Worm (Caenorhabditis elegans): ENCODE results near the gene ugt-4.

DNA sequence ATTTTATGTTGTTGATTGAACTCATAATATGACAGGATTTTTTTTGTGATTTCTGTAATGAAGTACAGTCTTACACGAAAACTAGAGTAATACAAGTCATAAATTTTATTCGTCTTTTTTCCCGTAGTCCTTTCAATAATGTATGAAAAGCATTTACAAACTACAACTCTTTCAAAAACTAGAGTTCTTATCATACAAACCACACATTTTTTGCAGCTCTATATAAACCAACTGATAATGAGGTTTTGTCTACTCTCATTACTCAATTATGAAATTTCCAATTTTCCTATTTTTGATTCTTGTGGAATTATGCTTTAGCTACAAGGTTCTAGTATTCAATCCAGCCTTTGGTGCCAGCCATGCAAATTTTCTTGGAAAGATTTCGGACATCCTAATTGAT lies 29.6 kb upstream of the ugt-4 start, which contains the start of gene ugt-16:
- TF ChIP-seq madf-10 (tag; optimal IDR thresholded peaks at IDR 0.05) (no peak), gei-17 (GFP tag; optimal IDR thresholded peaks at IDR 0.05) (no peak), Y53G8AR.9 (GFP tag; conservative IDR thresholded peaks at IDR 0.05) (no peak), ceh-58 (GFP tag; IDR thresholded peaks at IDR 0.05) (no peak), F39B2.1 (GFP tag; IDR thresholded peaks at IDR 0.05) (no peak), nhr-120 (GFP tag; IDR thresholded peaks at IDR 0.05) (no peak), F49E8.2 (tag; optimal IDR thresholded peaks at IDR 0.05; ENCODE audit: insufficient read depth) (no peak), attf-3 (GFP tag; conservative IDR thresholded peaks at IDR 0.05) (no peak), snpc-3.4 (tag; optimal IDR thresholded peaks at IDR 0.05) (no peak)
